Fruit fly (Drosophila melanogaster) whole organism, embryonic: ENCODE measurements around the gene CG4364.

ENCODE experiments used
- Bgb ChIP-seq: fragments of 200-800 bp; sonication (Bioruptor generic); IDR thresholded peaks from 2 replicates; pipeline ENCODE4 v1.3.6; 2022; ENCODE audit warnings: missing biosample characterization, missing genetic modification characterization; ENCODE audit not compliant: partially characterized antibody
- CG10543 ChIP-seq: fragments of 200-800 bp; sonication (Bioruptor generic); optimal IDR thresholded peaks from 3 replicates; lab custom pipeline; 2017; ENCODE audit warnings: missing biosample characterization, mild to moderate bottlenecking, missing genetic modification characterization, moderate library complexity
- CG13894 ChIP-seq: fragments of 200-800 bp; sonication (Bioruptor generic); optimal IDR thresholded peaks from 3 replicates; lab custom pipeline; 2018; ENCODE audit warnings: missing biosample characterization, mild to moderate bottlenecking, missing genetic modification characterization, moderate library complexity
- CG14050 ChIP-seq: fragments of 200-800 bp; sonication (Bioruptor generic); IDR thresholded peaks from 3 replicates; pipeline ENCODE4 v1.3.6; 2022; ENCODE audit warnings: missing biosample characterization, missing genetic modification characterization
- CG15514 ChIP-seq: fragments of 200-800 bp; sonication (Bioruptor generic); optimal IDR thresholded peaks from 3 replicates; lab custom pipeline; 2017; ENCODE audit warnings: missing biosample characterization, missing genetic modification characterization, mild to moderate bottlenecking, moderate library complexity, missing genetic modification reagents
- CG16779 ChIP-seq: fragments of 200-800 bp; sonication (Bioruptor generic); IDR thresholded peaks from 2 replicates; pipeline ENCODE4 v1.3.6; 2022; ENCODE audit warnings: missing biosample characterization, missing genetic modification characterization
- CG17361 ChIP-seq: fragments of 200-800 bp; sonication (Bioruptor generic); IDR thresholded peaks from 3 replicates; pipeline ENCODE4 v1.3.6; 2022; ENCODE audit warnings: missing biosample characterization, missing genetic modification characterization
- CG31224 ChIP-seq: fragments of 200-800 bp; sonication (Bioruptor generic); IDR thresholded peaks from 2 replicates; pipeline ENCODE4 v1.3.6; 2022; ENCODE audit warnings: missing biosample characterization, missing genetic modification characterization
- CG6272 ChIP-seq: fragments of 200-800 bp; sonication (Bioruptor generic); IDR thresholded peaks from 2 replicates; pipeline ENCODE4 v1.3.6; 2022; ENCODE audit warnings: missing biosample characterization, missing genetic modification characterization
- CG8290 ChIP-seq, 3 experiments: fragments of 200-800 bp; sonication (Bioruptor generic); optimal IDR thresholded peaks; 2 replicates each; lab custom pipeline; 2016 to 2019; ENCODE audit warnings: missing biosample characterization in 3 of 3, missing genetic modification characterization in 3 of 3, mild to moderate bottlenecking in 2 of 3, moderate library complexity in 1 of 3
- Deaf1 ChIP-seq: fragments of 200-800 bp; optimal IDR thresholded peaks from 3 replicates; lab custom pipeline; 2019; ENCODE audit warnings: missing biosample characterization, mild to moderate bottlenecking, missing genetic modification characterization, moderate library complexity
- Dfd ChIP-seq, 2 experiments: fragments of >200 bp; optimal IDR thresholded peaks; 2 replicates each; lab custom pipeline; 2017; ENCODE audit warnings: missing biosample characterization in 2 of 2, missing genetic modification characterization in 2 of 2
- Doc3 ChIP-seq: fragments of 200-800 bp; sonication (Bioruptor generic); IDR thresholded peaks from 3 replicates; pipeline ENCODE4 v1.3.6; 2022; ENCODE audit warnings: missing biosample characterization, missing genetic modification characterization; ENCODE audit not compliant: partially characterized antibody
- Drgx ChIP-seq: fragments of 200-800 bp; sonication (Bioruptor generic); IDR thresholded peaks from 2 replicates; pipeline ENCODE4 v1.3.6; 2022; ENCODE audit warnings: missing biosample characterization, missing genetic modification characterization
- Ets65A ChIP-seq: fragments of 200-800 bp; sonication (Bioruptor generic); peaks from one replicate; lab custom pipeline; 2016; ENCODE audit warnings: missing biosample characterization, missing genetic modification characterization
- Gsc ChIP-seq: fragments of 200-800 bp; sonication (Bioruptor generic); IDR thresholded peaks from 2 replicates; pipeline ENCODE4 v1.3.6; 2022; ENCODE audit warnings: missing biosample characterization, missing genetic modification characterization
- HLH4C ChIP-seq: fragments of 200-800 bp; sonication (Bioruptor generic); IDR thresholded peaks from 3 replicates; pipeline ENCODE4 v1.3.6; 2022; ENCODE audit warnings: missing biosample characterization, missing genetic modification characterization; ENCODE audit not compliant: partially characterized antibody
- Med ChIP-seq: fragments of 200-800 bp; sonication (Bioruptor generic); peaks from one replicate; lab custom pipeline; 2016; ENCODE audit warnings: missing biosample characterization, missing genetic modification characterization, mild to moderate bottlenecking, inconsistent platforms, moderate library complexity
- Ptx1 ChIP-seq: fragments of 200-800 bp; sonication (Bioruptor generic); IDR thresholded peaks from 2 replicates; pipeline ENCODE4 v1.3.6; 2022; ENCODE audit warnings: missing biosample characterization, missing genetic modification characterization
- Trl ChIP-seq, 3 experiments: fragments of >200 bp in 2 of 3; fragments of 200-800 bp in 1 of 3; sonication (Bioruptor generic) in 1 of 3; optimal IDR thresholded peaks; 2 replicates in 1 of 3; 3 replicates in 2 of 3; lab custom pipeline; 2016 to 2017; ENCODE audit warnings: missing biosample characterization in 1 of 3, missing genetic modification characterization in 1 of 3
- abd-A ChIP-seq: fragments of 200-800 bp; sonication (Bioruptor generic); optimal IDR thresholded peaks from 3 replicates; lab custom pipeline; 2019; ENCODE audit warnings: missing biosample characterization, mild to moderate bottlenecking, missing genetic modification characterization, moderate library complexity
- amos ChIP-seq: fragments of 200-800 bp; sonication (Bioruptor generic); IDR thresholded peaks from 2 replicates; pipeline ENCODE4 v1.3.6; 2022; ENCODE audit warnings: missing biosample characterization, missing genetic modification characterization; ENCODE audit not compliant: partially characterized antibody
- btn ChIP-seq: fragments of 200-800 bp; sonication (Bioruptor generic); optimal IDR thresholded peaks from 2 replicates; lab custom pipeline; 2016; ENCODE audit warnings: missing biosample characterization, missing genetic modification characterization
- caup ChIP-seq: fragments of 200-800 bp; sonication (Bioruptor generic); optimal IDR thresholded peaks from 3 replicates; lab custom pipeline; 2017; ENCODE audit warnings: missing biosample characterization, mild to moderate bottlenecking, missing genetic modification characterization, moderate library complexity; ENCODE audit not compliant: severe bottlenecking
- cg ChIP-seq: fragments of 200-800 bp; sonication (Bioruptor generic); optimal IDR thresholded peaks from 3 replicates; lab custom pipeline; 2019; ENCODE audit warnings: missing biosample characterization, mild to moderate bottlenecking, missing genetic modification characterization, moderate library complexity
- crol ChIP-seq: fragments of 200-800 bp; sonication (Bioruptor generic); IDR thresholded peaks from 2 replicates; pipeline ENCODE4 v1.3.6; 2022; ENCODE audit warnings: missing biosample characterization, missing genetic modification characterization
- esg ChIP-seq: fragments of 200-800 bp; sonication (Bioruptor generic); conservative IDR thresholded peaks from 2 replicates; pipeline ENCODE4 v1.3.6; 2022; ENCODE audit warnings: missing biosample characterization, missing genetic modification characterization
- ewg ChIP-seq: fragments of 200-800 bp; sonication (Bioruptor generic); optimal IDR thresholded peaks from 3 replicates; lab custom pipeline; 2017; ENCODE audit warnings: mild to moderate bottlenecking, missing biosample characterization, missing genetic modification reagents, missing genetic modification characterization
- grn ChIP-seq: fragments of 200-800 bp; sonication (Bioruptor generic); optimal IDR thresholded peaks from 3 replicates; lab custom pipeline; 2017; ENCODE audit warnings: missing biosample characterization, missing genetic modification characterization
- jing ChIP-seq: fragments of 200-800 bp; sonication (Bioruptor generic); optimal IDR thresholded peaks from 2 replicates; lab custom pipeline; 2018; ENCODE audit warnings: missing biosample characterization, mild to moderate bottlenecking, missing genetic modification characterization
- knrl ChIP-seq: fragments of 200-800 bp; sonication (Bioruptor generic); IDR thresholded peaks from 3 replicates; pipeline ENCODE4 v1.3.6; 2022; ENCODE audit warnings: missing biosample characterization, missing genetic modification characterization; ENCODE audit not compliant: partially characterized antibody
- pum ChIP-seq: fragments of 200-800 bp; sonication (Bioruptor generic); optimal IDR thresholded peaks from 2 replicates; lab custom pipeline; 2016; ENCODE audit warnings: missing biosample characterization, missing genetic modification characterization
- salm ChIP-seq: fragments of 200-800 bp; sonication (Bioruptor generic); optimal IDR thresholded peaks from 2 replicates; lab custom pipeline; 2018; ENCODE audit warnings: missing biosample characterization, mild to moderate bottlenecking, missing genetic modification characterization
- sd ChIP-seq: fragments of 200-800 bp; sonication (Bioruptor generic); optimal IDR thresholded peaks from 3 replicates; lab custom pipeline; 2018; ENCODE audit warnings: missing biosample characterization, mild to moderate bottlenecking, missing genetic modification characterization, moderate library complexity
- slbo ChIP-seq: fragments of 200-800 bp; sonication (Bioruptor generic); IDR thresholded peaks from 2 replicates; pipeline ENCODE4 v1.3.6; 2022; ENCODE audit warnings: missing biosample characterization, missing genetic modification characterization
- sqz ChIP-seq: fragments of 200-800 bp; sonication (Bioruptor generic); optimal IDR thresholded peaks from 3 replicates; lab custom pipeline; 2018; ENCODE audit warnings: missing biosample characterization, mild to moderate bottlenecking, missing genetic modification characterization
- tio ChIP-seq: fragments of 200-800 bp; sonication (Bioruptor generic); optimal IDR thresholded peaks from 2 replicates; lab custom pipeline; 2017; ENCODE audit warnings: missing biosample characterization, missing genetic modification characterization, inconsistent platforms
- unpg ChIP-seq: fragments of 200-800 bp; sonication (Bioruptor generic); optimal IDR thresholded peaks from 3 replicates; lab custom pipeline; 2018; ENCODE audit warnings: missing biosample characterization, mild to moderate bottlenecking, missing genetic modification characterization, moderate library complexity

CG4364 gene

DNA sequence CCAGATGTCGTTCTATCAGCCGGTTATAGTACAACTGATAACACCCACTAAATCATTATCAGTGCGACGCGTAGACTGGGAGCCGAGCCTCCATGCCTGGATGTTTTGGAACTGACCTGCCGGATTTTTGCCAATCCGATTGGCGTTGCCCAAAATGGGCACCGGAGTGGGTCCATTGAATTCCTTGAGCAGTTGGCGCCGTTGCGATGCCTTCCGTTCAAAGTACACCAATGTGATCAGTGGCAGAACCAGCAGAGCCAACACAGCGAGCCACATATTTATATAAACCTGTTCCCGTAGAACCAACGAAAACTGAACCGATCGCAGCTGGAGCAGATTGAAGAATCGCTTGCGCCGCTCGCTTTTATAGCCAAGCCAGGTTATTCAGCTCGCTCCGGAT lies 38.7 kb upstream of the CG4364 start, which contains the start of gene Cyp4e3:
Gene Cyp4e3, minus strand, starts transcription at position 327 of the 400 bp plus-strand sequence.
- TF ChIP-seq CG14050 (GFP tag; lab: Robert Waterston, UW) (no peak), Ets65A (peak; percentile 93)

DNA sequence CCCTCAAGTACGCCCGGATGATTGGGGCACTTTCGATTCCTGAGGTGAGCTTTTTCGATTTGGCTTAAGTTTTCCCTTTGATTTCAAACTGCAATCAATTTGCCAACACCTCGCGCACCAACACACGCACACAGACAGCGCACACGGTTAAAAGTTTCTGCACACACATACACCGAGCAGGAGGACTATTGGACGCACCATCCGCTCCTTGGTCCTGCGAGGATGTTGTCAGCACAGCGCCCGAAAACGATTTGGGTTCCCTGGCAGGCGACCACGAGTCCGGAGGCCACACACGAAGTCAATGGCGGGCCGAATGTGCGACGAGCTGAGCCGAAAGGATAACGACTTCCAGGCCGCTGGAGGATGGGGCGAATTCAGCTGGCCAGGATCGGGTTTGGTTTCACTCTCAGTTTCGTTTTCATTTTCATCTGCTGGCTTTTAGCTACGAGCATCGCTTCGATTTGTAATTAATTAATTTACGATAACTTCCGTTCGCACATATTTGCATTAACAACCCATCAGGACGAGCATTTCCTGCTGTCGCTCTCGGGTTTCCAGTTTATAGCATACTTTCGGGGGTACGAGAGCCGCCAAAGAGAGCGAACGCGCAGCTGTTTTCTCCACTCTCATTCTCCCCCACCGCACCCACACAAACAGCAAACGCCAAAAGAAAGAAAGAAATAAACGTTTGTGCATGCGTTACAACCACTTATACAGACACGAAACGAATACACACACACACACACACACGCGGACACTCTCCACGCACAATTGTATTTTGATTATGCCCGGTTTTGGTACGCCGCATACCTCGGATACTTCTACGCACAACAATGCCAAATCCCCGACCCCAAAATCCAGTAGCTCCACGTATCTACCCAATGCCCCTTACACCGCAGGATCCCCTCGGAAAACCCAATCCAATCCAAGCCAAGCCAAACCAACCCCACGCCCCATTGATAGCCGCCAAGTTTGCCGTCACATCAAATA lies 35.5 kb upstream of the CG4364 start, which contains the start of gene Nckx30C:
Gene Nckx30C, minus strand, starts transcription at position 260 of the 990 bp plus-strand sequence.
- TF ChIP-seq CG6272 (GFP tag; lab: Robert Waterston, UW) = no peak
- 0 out of 2 replicates have a peak, but pooled peaks have one; percentile 8 for TF ChIP-seq slbo (GFP tag; lab: Robert Waterston, UW)
- TF ChIP-seq Gsc (GFP tag; lab: Robert Waterston, UW) = no peak
- no peak for TF ChIP-seq CG8290 (GFP tag; optimal IDR thresholded peaks at IDR 0.05; lab: Kevin White, UChicago)
- TF ChIP-seq CG8290 (tag; optimal IDR thresholded peaks at IDR 0.05; lab: Kevin White, UChicago) = peak in 1 of 2 experiments; percentile 2
- peak; percentile 39 for TF ChIP-seq cg (GFP tag; lab: Kevin White, UChicago)
- TF ChIP-seq CG17361 (GFP tag; lab: Robert Waterston, UW) = no peak
- TF ChIP-seq pum (GFP tag; lab: Kevin White, UChicago) = no peak
- peak; percentile 67 for TF ChIP-seq sd (tag; lab: Kevin White, UChicago)
- peak; percentile 81 for TF ChIP-seq abd-A (tag; lab: Kevin White, UChicago)
- TF ChIP-seq CG15514 (GFP tag; lab: Kevin White, UChicago) = peak; percentile 9
- TF ChIP-seq esg (GFP tag; lab: Robert Waterston, UW) = no peak
- no peak for TF ChIP-seq grn (GFP tag; lab: Kevin White, UChicago)
- TF ChIP-seq caup (GFP tag; lab: Kevin White, UChicago) = no peak
- peak; percentile 94 for TF ChIP-seq Deaf1 (tag; lab: Kevin White, UChicago)
- TF ChIP-seq CG13894 = peak; percentile 69
- TF ChIP-seq btn (GFP tag; lab: Kevin White, UChicago) = no peak
- no peak for TF ChIP-seq sqz (GFP tag; lab: Kevin White, UChicago)
- 0 out of 2 replicates have a peak, but pooled peaks have one; percentile 14 for TF ChIP-seq crol (GFP tag; lab: Robert Waterston, UW)
- peak; percentile 90 for TF ChIP-seq CG16779 (GFP tag; lab: Robert Waterston, UW)
- no peak for TF ChIP-seq Bgb (GFP tag; lab: Robert Waterston, UW)
- peak; percentile 56 for TF ChIP-seq Med (GFP tag; lab: Kevin White, UChicago)
- peak; percentile 32 to 59 for TF ChIP-seq Trl (optimal IDR thresholded peaks at IDR 0.05; lab: Kevin White, UChicago)
- no peak for TF ChIP-seq Trl (GFP tag; optimal IDR thresholded peaks at IDR 0.05; lab: Kevin White, UChicago)

DNA sequence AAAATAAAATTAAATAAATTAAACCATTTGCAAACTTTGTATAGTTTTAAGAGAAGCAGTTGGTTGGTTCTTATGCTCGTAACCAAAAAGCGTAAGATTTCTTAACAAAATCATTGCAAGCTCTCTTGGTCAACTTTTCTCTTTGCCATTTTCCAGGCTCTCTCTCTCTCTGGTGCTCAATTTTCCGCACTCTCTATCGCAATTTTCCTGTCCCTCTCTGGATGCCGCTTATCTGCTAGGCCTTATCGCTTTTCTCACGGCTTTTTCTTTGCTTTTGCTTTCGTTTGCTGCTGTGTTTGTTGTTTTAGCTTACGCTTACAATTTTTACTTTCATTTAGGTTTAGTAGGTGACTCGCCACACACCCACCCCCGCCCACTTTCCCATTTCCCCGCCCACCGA lies 33.6 kb upstream of the CG4364 start:
- TF ChIP-seq jing (GFP tag; lab: Kevin White, UChicago) (no peak), CG16779 (GFP tag; lab: Robert Waterston, UW) (no peak), salm (tag; lab: Kevin White, UChicago) (no peak), Trl (optimal IDR thresholded peaks at IDR 0.05; lab: Kevin White, UChicago) (peak; percentile 39 to 75), Trl (GFP tag; optimal IDR thresholded peaks at IDR 0.05; lab: Kevin White, UChicago) (no peak), Deaf1 (tag; lab: Kevin White, UChicago) (peak; percentile 72), Ptx1 (GFP tag; lab: Robert Waterston, UW) (no peak), unpg (no peak), Drgx (GFP tag; lab: Robert Waterston, UW) (peak; percentile 19; the same call in 1 of the 2 replicates)
- TF ChIP-seq, all 482 proteins: peak for 3

DNA sequence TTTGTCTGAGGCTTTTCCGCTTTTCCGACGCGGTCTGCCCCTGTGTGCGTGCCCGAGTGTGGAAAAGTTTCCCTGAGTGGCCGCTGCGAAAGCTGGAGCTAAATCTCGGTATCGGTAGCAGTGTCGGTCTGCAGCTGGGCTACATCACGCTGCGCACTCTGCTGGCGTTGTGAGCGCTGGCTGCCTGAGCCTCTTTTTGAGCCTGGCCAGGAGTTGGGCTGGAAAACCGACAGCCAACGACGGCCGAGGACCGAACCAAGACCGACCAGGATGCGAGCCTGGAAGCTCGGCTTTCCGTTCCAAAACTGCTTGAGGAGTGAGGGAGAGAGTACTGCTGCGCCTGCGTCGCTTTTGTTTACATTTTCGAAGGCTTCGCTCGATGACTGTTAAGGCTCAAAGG lies 32.8 kb upstream of the CG4364 start:
- TF ChIP-seq knrl (GFP tag; lab: Robert Waterston, UW) = 0 out of 3 replicates have a peak, but pooled peaks have one; percentile 7
- TF ChIP-seq abd-A (tag; lab: Kevin White, UChicago) = peak; percentile 64
- peak; percentile 39 for TF ChIP-seq CG13894
- peak; percentile 49 for TF ChIP-seq ewg (GFP tag; lab: Kevin White, UChicago)
- TF ChIP-seq CG16779 (GFP tag; lab: Robert Waterston, UW) = 0 out of 2 replicates have a peak, but pooled peaks have one; percentile 24
- TF ChIP-seq HLH4C (GFP tag; lab: Robert Waterston, UW) = no peak
- TF ChIP-seq Ets65A = peak; percentile 75
- no peak for TF ChIP-seq Doc3 (GFP tag; lab: Robert Waterston, UW)
- no peak for TF ChIP-seq amos (GFP tag; lab: Robert Waterston, UW)
- no peak for TF ChIP-seq tio (GFP tag; lab: Kevin White, UChicago)
- 0 out of 2 replicates have a peak, but pooled peaks have one; percentile 9 for TF ChIP-seq CG31224 (GFP tag; lab: Robert Waterston, UW)
- peak; percentile 92 for TF ChIP-seq Deaf1 (tag; lab: Kevin White, UChicago)
- TF ChIP-seq CG10543 (GFP tag; lab: Kevin White, UChicago) = peak; percentile 1
- no peak for TF ChIP-seq Dfd (GFP tag; optimal IDR thresholded peaks at IDR 0.05; lab: Kevin White, UChicago)
- TF ChIP-seq CG8290 (GFP tag; optimal IDR thresholded peaks at IDR 0.05; lab: Kevin White, UChicago) = no peak
- TF ChIP-seq CG8290 (tag; optimal IDR thresholded peaks at IDR 0.05; lab: Kevin White, UChicago) = peak in 1 of 2 experiments; percentile 27
